Worm (Caenorhabditis elegans): ENCODE results near the gene F46E10.3.

The F46E10.3 gene

DNA sequence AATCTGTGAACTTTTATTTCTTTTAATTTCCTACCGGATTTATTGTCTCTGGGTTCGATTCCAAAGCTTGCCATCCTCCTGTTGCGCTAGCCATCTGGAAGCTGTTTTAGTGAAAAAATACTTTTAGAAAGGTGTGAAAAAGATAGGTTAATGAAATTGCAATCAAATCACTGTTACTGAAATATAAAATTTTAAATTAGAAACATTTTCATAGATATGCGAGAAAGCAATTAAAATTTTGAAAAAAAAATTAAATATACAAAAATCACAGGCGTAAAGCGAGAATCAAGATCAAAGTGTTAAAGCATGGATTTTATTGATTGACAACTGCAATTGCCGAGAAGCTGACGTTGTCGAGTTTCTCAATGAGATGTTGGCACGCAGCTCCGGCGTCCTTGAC is 8.4 kb upstream of the F46E10.3 start, which contains the start of gene ubh-2:
ubh-2 (minus strand) TSS at position 101 of the 400 bp plus-strand sequence.
- TF ChIP-seq unc-62 (GFP tag; optimal IDR thresholded peaks at IDR 0.05) = no peak

DNA sequence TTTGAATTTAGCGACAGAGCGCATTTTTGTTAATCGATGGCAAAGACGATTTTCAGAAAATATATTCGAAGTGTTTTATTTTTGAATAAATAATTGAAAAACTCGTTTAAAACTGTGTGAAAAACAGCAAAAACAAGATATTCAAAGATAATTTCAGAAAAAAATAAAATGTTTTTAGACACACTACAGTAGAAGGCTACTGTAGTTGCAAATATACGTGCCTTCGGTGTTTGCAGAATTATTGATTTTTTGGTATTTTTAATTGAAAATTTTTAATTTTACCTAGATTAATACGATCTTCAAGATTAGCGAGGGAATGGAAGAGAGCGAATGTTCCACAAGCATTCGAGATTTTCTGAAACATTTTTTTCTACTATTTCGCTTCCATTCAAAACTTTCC is 7.5 kb upstream of the F46E10.3 start:
- TF ChIP-seq unc-62 (GFP tag; optimal IDR thresholded peaks at IDR 0.05) = no peak

DNA sequence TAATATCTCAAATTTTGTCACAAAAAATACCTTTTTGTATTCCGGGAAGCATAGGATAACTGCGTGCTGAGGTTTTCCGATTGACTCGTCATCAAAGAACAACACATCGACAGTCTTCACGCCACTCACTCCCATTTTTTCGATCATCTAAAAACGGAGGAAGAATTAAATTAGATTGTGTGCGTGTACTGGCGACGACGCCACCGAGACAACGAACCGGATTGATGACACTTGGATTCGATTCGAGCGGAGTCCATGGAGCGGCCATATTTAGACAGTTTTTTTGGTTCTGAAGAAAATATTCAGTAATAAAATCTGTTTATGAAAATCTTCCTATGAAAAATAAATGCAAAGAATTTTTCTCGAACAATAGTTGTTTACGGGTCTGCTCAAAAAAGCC is 7.0 kb upstream of the F46E10.3 start, which contains the start of gene ubh-1:
ubh-1 (minus strand) TSS at position 289 of the 400 bp plus-strand sequence.
- TF ChIP-seq unc-62 (GFP tag; optimal IDR thresholded peaks at IDR 0.05) = no peak

DNA sequence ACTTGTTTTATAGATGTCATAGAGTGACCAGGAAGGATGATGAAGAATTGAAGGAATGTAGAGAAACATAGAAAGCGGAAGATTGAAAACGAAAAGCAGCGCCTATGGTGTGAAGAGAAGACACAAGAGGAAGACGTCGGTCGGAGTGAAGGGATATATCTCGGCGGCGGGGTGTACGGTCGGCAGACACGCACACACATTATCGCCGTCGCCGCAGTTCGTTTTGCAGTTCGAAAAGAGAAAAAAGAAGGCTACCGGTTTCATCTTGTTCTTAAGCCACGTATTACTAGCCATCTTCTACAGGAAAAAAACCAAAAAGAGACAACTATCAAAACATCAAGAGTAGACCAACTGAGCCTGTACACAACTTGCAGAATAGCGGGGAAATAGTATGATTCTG is 4.7 kb upstream of the F46E10.3 start:
- TF ChIP-seq unc-62 (GFP tag; optimal IDR thresholded peaks at IDR 0.05) = no peak

DNA sequence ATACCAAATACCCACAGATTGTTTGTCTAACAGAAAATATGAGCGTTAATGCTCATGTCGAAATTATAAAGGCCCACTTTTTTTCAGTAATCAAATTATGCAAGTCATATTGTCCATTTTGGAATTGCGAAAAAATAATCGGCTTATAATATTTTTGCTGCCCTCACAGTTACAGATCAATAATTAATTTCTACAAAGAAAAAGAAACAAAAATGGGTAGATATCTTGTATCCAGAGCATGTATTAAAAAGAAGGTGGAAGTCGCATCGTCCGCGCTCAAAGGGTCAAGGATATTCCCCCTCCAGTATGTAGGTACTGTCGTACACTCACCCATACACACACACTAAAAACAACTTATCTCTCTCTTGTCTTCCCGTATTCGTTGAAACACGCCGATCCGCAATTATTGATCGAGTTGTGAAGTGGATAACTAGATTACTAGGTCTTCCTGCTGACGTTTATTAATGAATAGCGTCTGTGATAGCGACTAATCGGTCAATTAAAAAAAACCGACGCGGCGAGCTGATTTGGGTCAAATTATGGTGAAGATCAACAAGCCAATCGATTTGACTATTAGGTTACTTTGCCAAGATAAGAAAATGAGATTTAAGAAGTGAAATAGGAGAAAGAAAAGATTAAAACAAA is 4.2 kb upstream of the F46E10.3 start:
- TF ChIP-seq unc-62 (GFP tag; optimal IDR thresholded peaks at IDR 0.05) = no peak

DNA sequence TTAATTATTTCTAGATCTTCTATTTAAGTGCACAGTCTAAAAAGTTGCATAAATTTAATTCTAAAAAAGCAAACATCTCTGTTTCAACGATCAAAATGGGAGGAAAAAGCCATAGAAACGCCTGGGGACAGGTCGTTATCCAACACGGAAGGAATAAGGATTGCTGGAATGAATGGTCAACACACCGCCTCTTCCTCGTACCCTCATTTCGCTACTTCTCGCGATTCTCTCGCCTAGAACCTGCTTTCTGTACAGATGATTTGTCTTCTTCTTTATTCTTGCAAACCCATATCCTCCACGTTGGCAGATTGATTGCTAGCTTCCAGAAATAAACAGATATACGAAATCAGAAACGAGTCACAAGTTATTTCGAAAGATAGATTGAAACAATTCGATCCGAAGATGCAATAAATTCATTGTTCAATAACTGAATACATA is 3.2 kb upstream of the F46E10.3 start, which contains the start of gene dpy-11:
dpy-11 (minus strand) TSS at position 354 of the 438 bp plus-strand sequence.
- no peak for TF ChIP-seq unc-62 (GFP tag; optimal IDR thresholded peaks at IDR 0.05)

DNA sequence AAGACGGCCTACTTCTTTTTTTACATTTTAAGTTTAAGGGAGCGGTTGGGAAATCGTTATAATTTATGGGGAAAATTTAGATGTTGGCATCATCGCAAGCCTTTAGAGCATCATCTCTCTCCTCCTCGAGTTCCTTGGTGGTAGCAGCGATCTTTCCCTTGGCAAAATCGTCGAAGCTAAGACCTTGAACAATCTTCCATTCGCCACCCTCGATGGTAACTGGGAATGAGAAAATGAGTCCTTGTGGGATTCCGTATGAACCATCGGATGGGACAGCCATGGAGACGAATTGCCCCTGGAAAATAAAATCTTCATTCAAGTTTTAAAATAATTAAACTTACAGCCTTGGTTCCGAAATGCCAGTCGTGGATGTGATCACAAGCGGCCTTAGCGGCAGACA is 2.8 kb upstream of the F46E10.3 start:
- TF ChIP-seq unc-62 (GFP tag; optimal IDR thresholded peaks at IDR 0.05) = no peak

DNA sequence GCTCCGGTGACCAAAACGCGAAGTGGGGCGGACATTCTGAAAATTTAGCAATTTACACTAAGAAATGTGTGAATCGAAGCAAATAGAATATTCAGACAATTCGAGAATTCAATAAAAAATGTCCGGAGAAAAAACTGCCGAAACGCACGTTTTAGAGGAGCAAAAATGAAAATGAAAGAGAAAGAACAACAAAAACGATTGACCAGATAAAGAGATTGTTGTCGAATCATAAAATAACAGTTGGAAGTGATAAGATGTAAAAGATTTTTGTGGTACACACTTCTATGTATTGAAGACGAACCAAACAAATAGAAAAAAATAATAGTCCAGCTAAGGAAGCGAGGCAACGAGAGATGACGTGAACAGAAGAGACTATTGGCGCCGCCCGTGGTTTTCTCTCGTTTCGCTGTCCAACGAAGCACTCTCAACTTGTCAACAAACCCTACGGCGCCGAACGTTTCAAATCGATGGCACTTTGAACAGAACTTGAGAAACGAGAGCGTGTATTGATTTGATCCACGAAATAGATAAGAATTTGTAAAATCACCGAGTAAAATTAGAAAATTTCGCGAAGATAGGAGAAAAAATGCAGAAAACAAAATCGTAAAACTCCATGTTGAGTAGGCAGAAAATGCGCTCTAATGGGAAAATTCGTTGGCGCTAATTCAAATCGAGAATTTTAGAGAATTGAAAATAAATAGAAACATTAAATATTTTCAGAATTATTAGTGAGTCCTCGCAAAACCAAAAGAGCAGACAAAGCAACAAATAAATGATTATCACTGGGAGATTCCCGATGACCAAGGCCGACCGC is 1.4 kb upstream of the F46E10.3 start, which contains the start of gene mdh-1:
mdh-1 (minus strand) TSS at position 36 of the 814 bp plus-strand sequence.
- no peak for TF ChIP-seq unc-62 (GFP tag; optimal IDR thresholded peaks at IDR 0.05)

DNA sequence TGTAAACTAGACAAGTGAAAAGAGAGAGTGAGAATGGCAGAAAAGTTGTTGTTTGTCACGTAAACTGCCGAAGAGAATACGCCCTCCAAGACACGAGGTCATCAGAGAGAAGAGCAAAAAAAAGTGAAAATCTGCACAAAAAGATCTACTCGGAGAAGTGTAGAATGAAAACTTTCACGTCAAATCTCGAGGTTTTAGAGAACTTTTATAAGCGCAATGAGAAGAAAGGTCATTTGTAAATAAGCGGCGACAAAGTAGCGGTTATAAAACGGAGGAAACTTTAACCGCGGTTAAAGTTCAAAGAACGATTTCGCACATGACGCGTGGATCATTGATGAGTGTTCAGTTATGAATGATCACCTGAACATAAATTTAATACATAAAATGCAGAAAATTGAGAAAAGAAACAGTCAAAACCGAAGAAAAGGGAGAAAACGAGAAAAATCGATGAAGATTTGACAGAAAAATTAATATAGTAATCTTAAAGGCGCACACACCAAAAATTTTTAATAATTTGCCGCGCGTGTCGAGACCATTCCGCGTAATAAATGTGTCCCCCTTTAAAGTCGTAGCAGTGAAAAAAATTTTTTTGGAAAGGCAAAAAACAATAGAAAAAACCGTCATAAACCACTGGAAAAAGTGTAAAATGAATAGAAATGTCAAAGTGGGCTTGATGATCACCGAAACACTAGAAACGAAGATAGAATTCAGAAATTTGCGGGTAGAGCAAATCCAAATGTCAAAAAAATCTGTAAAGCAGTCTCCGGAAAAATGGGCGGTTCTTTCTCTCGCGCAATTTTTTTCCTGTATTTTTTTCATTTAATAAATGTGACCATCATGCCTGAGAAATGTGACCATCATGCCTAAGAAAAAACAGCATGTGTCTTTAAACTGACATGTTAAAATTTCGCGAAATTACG is 532 bp upstream of the F46E10.3 start:
- no peak for TF ChIP-seq unc-62 (GFP tag; optimal IDR thresholded peaks at IDR 0.05)

DNA sequence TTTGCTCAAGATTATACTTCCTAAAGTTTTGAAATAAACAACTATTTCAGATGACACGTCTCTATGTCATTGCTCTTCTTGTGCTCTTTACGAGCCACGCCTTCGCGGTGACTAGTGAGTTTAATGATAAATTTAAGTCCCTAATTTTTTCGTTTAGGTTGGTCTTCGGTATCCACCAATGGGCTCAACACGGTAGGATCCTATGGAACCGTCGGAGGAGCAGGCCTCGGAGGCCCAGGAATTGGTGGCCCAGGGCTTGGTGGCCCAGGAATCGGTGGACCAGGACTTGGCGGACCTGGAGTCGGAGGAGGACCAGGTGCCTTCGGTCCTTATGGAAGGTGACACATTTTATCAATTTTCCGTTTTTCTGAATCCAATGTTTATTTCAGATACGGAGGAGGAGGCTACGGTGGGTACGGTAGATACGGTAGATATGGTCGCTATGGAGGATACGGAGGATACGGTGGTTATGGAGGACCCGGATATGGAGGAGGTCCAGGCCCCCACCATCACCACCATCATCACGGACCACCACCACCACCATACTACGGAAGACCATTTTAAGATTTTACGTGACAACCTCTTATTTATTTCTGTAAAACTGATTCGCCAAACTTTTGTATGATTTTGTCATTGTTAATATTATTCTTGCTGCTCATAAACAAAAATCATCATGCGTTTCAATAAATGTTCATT is 2.4 kb downstream of the F46E10.3 start, which contains the start of the genes F46E10.2 and F46E10.18:
F46E10.2 (plus strand) TSS at position 51 of the 696 bp plus-strand sequence.
F46E10.18 (plus strand) TSS at position 646 of the 696 bp plus-strand sequence.
- no peak for TF ChIP-seq unc-62 (GFP tag; optimal IDR thresholded peaks at IDR 0.05)

DNA sequence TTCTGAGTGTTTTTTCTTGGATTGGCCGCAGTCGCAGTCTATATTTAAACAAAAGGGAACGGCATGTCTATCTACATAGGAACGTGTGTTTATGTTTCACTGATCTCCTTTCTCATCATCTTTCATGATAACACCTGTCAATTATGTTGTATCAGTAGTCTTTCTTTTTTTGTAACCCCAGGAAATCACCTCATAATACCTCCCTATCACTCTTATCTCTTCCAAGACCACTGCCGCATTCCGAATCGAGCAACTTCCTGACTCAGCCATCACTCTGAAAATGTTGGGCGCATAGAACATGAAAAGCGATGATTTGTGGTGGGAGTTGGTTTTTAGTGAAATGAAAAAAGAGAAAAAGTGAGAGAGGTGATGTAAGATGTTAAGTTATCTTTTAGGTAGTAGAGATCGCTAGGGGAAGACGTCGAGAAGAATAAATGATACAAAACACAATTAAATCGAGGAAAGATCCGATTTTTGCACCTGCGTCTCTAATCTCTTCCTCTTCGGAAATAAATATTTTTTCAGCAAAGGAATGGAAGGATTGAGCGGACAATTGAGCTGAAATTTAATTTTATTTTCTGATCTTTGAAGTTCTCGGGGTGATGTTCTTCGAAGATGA is 4.9 kb downstream of the F46E10.3 start:
- no peak for TF ChIP-seq unc-62 (GFP tag; optimal IDR thresholded peaks at IDR 0.05)

DNA sequence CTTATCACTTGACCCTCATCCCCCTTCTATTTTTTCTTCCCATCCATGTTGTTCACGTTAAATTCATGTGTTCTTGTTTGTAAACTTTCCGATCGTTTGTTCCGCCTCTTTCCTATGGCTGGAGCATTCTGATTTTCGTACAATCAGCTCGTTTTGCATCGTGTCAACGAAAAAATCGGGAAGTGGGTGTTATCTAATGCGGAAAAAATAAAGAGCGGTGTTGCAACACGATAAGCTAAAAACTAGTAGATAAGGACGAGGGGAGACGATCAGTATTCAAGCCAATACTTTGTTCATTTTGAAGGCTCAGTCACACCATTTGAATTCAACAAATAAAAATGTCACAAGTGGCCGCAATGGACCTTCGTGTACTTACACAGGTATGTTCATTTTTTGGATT is 6.7 kb downstream of the F46E10.3 start, which contains the start of gene acs-1:
acs-1 (plus strand) TSS at position 233 of the 400 bp plus-strand sequence.
- TF ChIP-seq unc-62 (GFP tag; optimal IDR thresholded peaks at IDR 0.05) = no peak

DNA sequence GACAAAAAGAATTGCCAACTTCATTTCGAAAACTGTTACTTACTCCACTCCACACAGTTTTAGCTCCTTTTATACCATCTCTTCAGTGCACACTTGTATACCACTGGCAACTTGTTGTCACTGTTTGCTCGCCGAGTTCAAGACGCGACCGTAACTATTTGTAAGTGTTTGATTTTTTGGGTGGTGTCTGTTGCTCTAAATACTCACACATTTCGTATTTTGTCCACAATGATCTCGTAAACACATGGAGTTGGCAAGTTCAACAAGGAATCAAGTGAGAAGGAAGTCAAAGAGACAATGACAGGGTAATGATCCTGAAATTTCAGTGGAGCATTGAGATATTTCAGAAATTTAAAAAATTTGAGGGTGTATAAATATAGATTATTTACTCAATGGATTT is 14.9 kb downstream of the F46E10.3 start, which contains the start of gene hpo-26:
hpo-26 (minus strand) TSS at position 31 of the 400 bp plus-strand sequence.
- no peak for TF ChIP-seq unc-62 (GFP tag; optimal IDR thresholded peaks at IDR 0.05)

DNA sequence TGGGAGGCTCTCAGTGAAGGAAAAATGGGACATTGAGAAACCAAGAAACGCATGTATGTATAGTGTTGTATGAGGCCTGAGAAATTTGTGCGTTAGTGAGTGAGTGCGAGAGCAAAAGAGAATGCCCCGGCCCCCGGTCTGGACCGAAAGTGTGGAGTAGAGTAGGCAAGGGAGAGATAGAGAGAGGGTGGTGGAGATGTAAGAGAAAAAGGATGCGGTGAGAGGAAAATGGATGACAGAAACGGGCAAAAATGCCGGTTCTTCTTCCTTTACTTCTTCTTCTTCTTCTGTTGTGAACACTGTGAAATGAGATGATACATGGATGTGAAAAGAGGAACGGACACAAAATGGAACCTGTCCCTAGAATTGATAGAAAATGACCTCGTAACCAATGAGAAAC is 20.2 kb downstream of the F46E10.3 start:
- TF ChIP-seq unc-62 (GFP tag; optimal IDR thresholded peaks at IDR 0.05) = no peak
